Worm (Caenorhabditis elegans): ENCODE results near the gene T22C8.4.

Gene T22C8.4

ce11 chrII:8641131-8641530 is 17.8 kb upstream of the T22C8.4 start, which contains the start of gene D2085.7:
D2085.7 (plus strand) TSS chrII:8641381.
- no peak for TF ChIP-seq ceh-82 (tag; optimal IDR thresholded peaks at IDR 0.05)
- peak; percentile 63 for TF ChIP-seq fos-1 (tag; optimal IDR thresholded peaks at IDR 0.05)

- TF ChIP-seq crh-2 (tag; optimal IDR thresholded peaks at IDR 0.05) = peak; percentile 24
- peak; percentile 5 for TF ChIP-seq C34F6.9 (tag; optimal IDR thresholded peaks at IDR 0.05)
- no peak for TF ChIP-seq lsy-2 (tag; optimal IDR thresholded peaks at IDR 0.05)
- no peak for TF ChIP-seq dmd-4 (tag; optimal IDR thresholded peaks at IDR 0.05)
- TF ChIP-seq fos-1 (tag; optimal IDR thresholded peaks at IDR 0.05) = peak; percentile 84
Measured at ce11 chrII:8640503-8640902, 17.2 kb upstream of the T22C8.4 start.

DNA sequence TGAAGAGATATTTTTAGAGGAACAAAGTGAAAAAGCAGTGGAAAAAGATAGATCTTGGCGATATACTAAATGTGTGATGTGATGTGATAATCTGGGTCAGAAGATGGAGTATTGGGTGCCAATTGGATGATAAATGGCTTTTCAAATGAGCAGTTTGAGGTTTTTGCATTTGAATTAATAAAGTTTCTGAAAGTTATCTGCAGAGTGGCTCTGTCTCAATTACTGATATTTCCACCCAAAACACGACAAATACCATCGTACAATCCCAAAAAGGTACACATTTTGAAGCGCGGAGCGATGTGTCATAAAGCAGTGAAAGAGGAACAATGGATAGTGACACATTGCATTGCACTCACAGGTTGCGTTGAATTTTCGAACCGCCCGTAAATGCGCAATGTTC is 16.3 kb upstream of the T22C8.4 start:
- TF ChIP-seq sma-3 (GFP tag; optimal IDR thresholded peaks at IDR 0.05) = no peak
- TF ChIP-seq snpc-4 (tag; optimal IDR thresholded peaks at IDR 0.05) = no peak
- TF ChIP-seq lin-13 (GFP tag; optimal IDR thresholded peaks at IDR 0.05) = no peak
- TF ChIP-seq aly-2 (tag; optimal IDR thresholded peaks at IDR 0.05) = no peak
- no peak for TF ChIP-seq nhr-21 (tag; optimal IDR thresholded peaks at IDR 0.05)
- TF ChIP-seq mbf-1 (tag; optimal IDR thresholded peaks at IDR 0.05) = no peak
- TF ChIP-seq mab-5 (tag; optimal IDR thresholded peaks at IDR 0.05) = no peak
- no peak for TF ChIP-seq nhr-25 (tag; optimal IDR thresholded peaks at IDR 0.05)

ce11 chrII:8637615-8638014 is 14.3 kb upstream of the T22C8.4 start, which contains the start of gene vab-9:
vab-9 (minus strand) TSS chrII:8637715.
- TF ChIP-seq Y55F3AM.14 (GFP tag; optimal IDR thresholded peaks at IDR 0.05) (no peak), C34F6.9 (tag; optimal IDR thresholded peaks at IDR 0.05) (no peak), dmd-4 (tag; optimal IDR thresholded peaks at IDR 0.05) (no peak), aly-2 (tag; optimal IDR thresholded peaks at IDR 0.05) (no peak), sem-4 (tag; optimal IDR thresholded peaks at IDR 0.05) (no peak), ztf-11 (tag; optimal IDR thresholded peaks at IDR 0.05) (no peak), nhr-23 (tag; optimal IDR thresholded peaks at IDR 0.05) (no peak)

DNA sequence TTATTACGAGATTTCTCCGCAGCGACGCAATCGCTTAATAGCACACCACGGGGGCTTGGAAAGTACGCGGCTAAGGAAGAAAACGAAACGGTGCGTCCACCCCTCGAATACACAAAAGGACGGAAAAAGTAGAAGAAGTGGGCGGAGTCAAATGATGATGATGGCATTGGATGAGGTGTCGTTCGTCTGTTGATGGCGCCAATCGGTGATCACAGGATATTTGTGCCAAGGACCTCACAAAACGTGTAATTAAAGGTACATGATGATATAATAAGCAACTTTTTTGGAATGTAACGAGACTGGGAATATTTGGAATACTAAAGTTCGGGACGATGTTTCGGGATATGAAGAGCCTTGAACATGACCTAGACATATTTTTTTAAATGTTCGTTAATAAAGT is 11.1 kb upstream of the T22C8.4 start, which contains the start of gene cutl-12:
Gene cutl-12, minus strand, starts transcription at position 101 of the 400 bp plus-strand sequence.
- no peak for TF ChIP-seq gmeb-1 (tag; optimal IDR thresholded peaks at IDR 0.05)
- TF ChIP-seq aly-2 (tag; optimal IDR thresholded peaks at IDR 0.05) = no peak
- no peak for TF ChIP-seq ceh-16 (tag; optimal IDR thresholded peaks at IDR 0.05)
- no peak for TF ChIP-seq lin-11 (tag; optimal IDR thresholded peaks at IDR 0.05)
- TF ChIP-seq lin-13 (GFP tag; optimal IDR thresholded peaks at IDR 0.05) = no peak
- TF ChIP-seq lin-39 (tag; optimal IDR thresholded peaks at IDR 0.05) = no peak

- no peak for TF ChIP-seq ztf-4 (tag; optimal IDR thresholded peaks at IDR 0.05)
- TF ChIP-seq peb-1 (tag; optimal IDR thresholded peaks at IDR 0.05) = no peak
- TF ChIP-seq sma-3 (GFP tag; optimal IDR thresholded peaks at IDR 0.05) = no peak
- TF ChIP-seq sem-4 (tag; optimal IDR thresholded peaks at IDR 0.05) = no peak
- no peak for TF ChIP-seq dmd-4 (tag; optimal IDR thresholded peaks at IDR 0.05)
- TF ChIP-seq ama-1 (optimal IDR thresholded peaks at IDR 0.05) = no peak
- no peak for TF ChIP-seq nhr-25 (tag; optimal IDR thresholded peaks at IDR 0.05)
- TF ChIP-seq nhr-10 (tag; optimal IDR thresholded peaks at IDR 0.05) = no peak
- TF ChIP-seq elt-1 (tag; optimal IDR thresholded peaks at IDR 0.05) = no peak
- TF ChIP-seq nhr-237 (tag; optimal IDR thresholded peaks at IDR 0.05) = no peak
- no peak for TF ChIP-seq lin-39 (tag; optimal IDR thresholded peaks at IDR 0.05)
- no peak for TF ChIP-seq mbf-1 (tag; optimal IDR thresholded peaks at IDR 0.05)
- no peak for TF ChIP-seq zag-1 (tag; optimal IDR thresholded peaks at IDR 0.05)
Measured at ce11 chrII:8631766-8632165, 8.5 kb upstream of the T22C8.4 start.

- TF ChIP-seq ztf-11 (tag; optimal IDR thresholded peaks at IDR 0.05) (no peak), ceh-82 (tag; optimal IDR thresholded peaks at IDR 0.05) (no peak), blmp-1 (tag; optimal IDR thresholded peaks at IDR 0.05; ENCODE audit: insufficient read depth) (peak; percentile 17), fos-1 (tag; optimal IDR thresholded peaks at IDR 0.05) (no peak)
Measured at ce11 chrII:8630088-8630487, 6.8 kb upstream of the T22C8.4 start, which contains the start of gene T22C8.6. T22C8.6 (minus strand) TSS chrII:8630281.

Data from whole organism, L2 larva.